Worm (Caenorhabditis elegans): ENCODE results near the gene F59A6.13.

ce11 chrII:4985961-4986503 lies 36.6 kb upstream of the F59A6.13 start:
- TF ChIP-seq madf-6 (GFP tag; IDR thresholded peaks at IDR 0.05), result no peak
- no peak for TF ChIP-seq nfyb-1 (GFP tag; IDR thresholded peaks at IDR 0.05)
- TF ChIP-seq D2030.7 (GFP tag; IDR thresholded peaks at IDR 0.05), result no peak
- no peak for TF ChIP-seq unc-62 (GFP tag; optimal IDR thresholded peaks at IDR 0.05)
- TF ChIP-seq fkh-3 (tag; optimal IDR thresholded peaks at IDR 0.05), result no peak
- TF ChIP-seq attf-6 (GFP tag; IDR thresholded peaks at IDR 0.05), result no peak
- no peak for TF ChIP-seq nhr-90 (tag; optimal IDR thresholded peaks at IDR 0.05)
- TF ChIP-seq ceh-91 (GFP tag; IDR thresholded peaks at IDR 0.05), result no peak
- TF ChIP-seq tbp1 (GFP tag; optimal IDR thresholded peaks at IDR 0.05), result no peak
- TF ChIP-seq dox-1 (GFP tag; IDR thresholded peaks at IDR 0.05), result no peak
- TF ChIP-seq B0019.2 (GFP tag; conservative IDR thresholded peaks at IDR 0.05), result no peak
- TF ChIP-seq F37B4.10 (GFP tag; IDR thresholded peaks at IDR 0.05), result no peak
